Fruit fly (Drosophila melanogaster): ENCODE results near the gene CG15549.

DNA sequence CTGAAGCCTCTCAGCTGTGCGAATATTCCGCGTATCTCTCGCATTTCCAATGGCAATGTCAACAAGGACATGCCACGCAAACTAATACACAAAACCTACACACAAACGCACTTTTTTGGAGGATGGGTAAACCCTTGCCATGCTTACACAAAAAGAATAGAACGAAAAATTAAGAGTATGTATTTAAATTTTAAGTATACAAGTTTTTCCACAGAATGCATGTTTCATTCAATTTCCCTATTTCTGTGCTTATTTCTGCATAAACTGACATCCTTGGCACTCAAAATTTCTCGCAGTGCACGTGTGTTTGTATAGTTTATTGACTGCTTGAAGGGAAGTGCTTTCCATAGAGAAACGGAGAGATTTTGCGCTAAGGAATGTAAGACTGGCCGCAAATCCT is 26.5 kb downstream of the CG15549 start:
- TF ChIP-seq toe (GFP tag; optimal IDR thresholded peaks at IDR 0.05) = no peak
- TF ChIP-seq CG5204 (GFP tag; optimal IDR thresholded peaks at IDR 0.05) = no peak
- no peak for TF ChIP-seq CG1620 (GFP tag; optimal IDR thresholded peaks at IDR 0.05)
- TF ChIP-seq CG7045 (GFP tag; optimal IDR thresholded peaks at IDR 0.05) = no peak
- TF ChIP-seq cnc (optimal IDR thresholded peaks at IDR 0.05) = no peak
- no peak for TF ChIP-seq cic (GFP tag; optimal IDR thresholded peaks at IDR 0.05)
- TF ChIP-seq CG12768 (GFP tag; optimal IDR thresholded peaks at IDR 0.05) = no peak
- TF ChIP-seq Crg-1 (GFP tag; optimal IDR thresholded peaks at IDR 0.05) = no peak
- TF ChIP-seq CG33017 (tag; optimal IDR thresholded peaks at IDR 0.05) = no peak

Measured in whole organism, adult.